Fruit fly (Drosophila melanogaster): ENCODE data around the gene CG1750.

The CG1750 gene

DNA sequence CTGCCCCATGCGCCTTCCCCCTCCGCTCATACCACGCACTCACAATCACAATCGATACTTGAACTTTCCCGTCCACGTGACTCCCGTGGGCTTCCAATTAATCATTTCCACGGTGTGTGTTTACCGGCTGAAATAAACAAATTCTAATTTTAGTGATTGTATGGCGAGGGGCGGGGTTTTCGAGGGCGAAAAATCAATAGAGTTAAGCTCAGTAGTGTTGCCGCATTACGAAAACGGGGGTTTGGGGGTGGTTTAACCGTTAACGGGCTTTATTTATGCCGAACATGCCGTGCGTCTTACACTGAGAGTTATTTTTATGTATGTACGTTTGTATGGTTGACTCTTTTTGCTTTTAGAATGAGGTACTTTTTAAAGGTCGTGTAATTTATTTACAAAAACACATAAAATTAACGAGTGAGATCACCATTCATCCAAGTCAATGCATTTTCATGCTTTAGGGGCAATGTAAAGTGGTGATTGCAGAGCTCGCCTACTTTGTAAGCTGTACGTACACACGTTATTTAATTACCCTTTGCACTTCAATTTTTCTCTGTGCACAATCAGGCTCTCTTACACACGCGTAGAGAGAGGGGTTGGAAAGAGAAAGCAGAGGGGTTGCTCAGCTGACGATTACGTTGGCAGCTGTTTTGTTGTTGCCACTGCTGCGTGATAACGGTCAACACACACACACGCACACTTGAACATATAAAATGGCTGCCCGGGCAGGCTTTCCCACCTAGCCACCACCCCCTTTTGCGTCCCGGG, 32.4 kb downstream of the CG1750 start (continued):
- peak; percentile 74 for TF ChIP-seq B-H2 (GFP tag; optimal IDR thresholded peaks at IDR 0.05)
- TF ChIP-seq Nf-YC (tag; optimal IDR thresholded peaks at IDR 0.05), result peak; percentile 72
- peak; percentile 85 for TF ChIP-seq ewg (GFP tag; optimal IDR thresholded peaks at IDR 0.05)
- peak in 1 of 2 experiments; percentile 26 for TF ChIP-seq eve (GFP tag; optimal IDR thresholded peaks at IDR 0.05)
- TF ChIP-seq wdn (GFP tag; IDR thresholded peaks at IDR 0.05), result no peak
- no peak for TF ChIP-seq klu (GFP tag; IDR thresholded peaks at IDR 0.05)
- TF ChIP-seq Awh (GFP tag; IDR thresholded peaks at IDR 0.05), result no peak
- no peak for TF ChIP-seq peb (GFP tag; IDR thresholded peaks at IDR 0.05)
- peak; percentile 89 for TF ChIP-seq CG2712 (tag; optimal IDR thresholded peaks at IDR 0.05)
- no peak for TF ChIP-seq sens-2 (GFP tag; IDR thresholded peaks at IDR 0.05)
- TF ChIP-seq Blimp-1 (GFP tag; optimal IDR thresholded peaks at IDR 0.05), result peak; percentile 77
- no peak for TF ChIP-seq so (GFP tag; IDR thresholded peaks at IDR 0.05)
- TF ChIP-seq tll (GFP tag; optimal IDR thresholded peaks at IDR 0.05), result peak in 1 of 2 experiments; percentile 20
- TF ChIP-seq chif (GFP tag; optimal IDR thresholded peaks at IDR 0.05), result peak; percentile 67 to 87
- peak; percentile 74 for TF ChIP-seq gsb-n (tag; optimal IDR thresholded peaks at IDR 0.05)
- no peak for TF ChIP-seq CG11456 (GFP tag; IDR thresholded peaks at IDR 0.05)
- no peak for TF ChIP-seq sisA (GFP tag; IDR thresholded peaks at IDR 0.05)
- no peak for TF ChIP-seq GATAe (GFP tag; conservative IDR thresholded peaks at IDR 0.05)
- no peak for TF ChIP-seq toy (GFP tag; IDR thresholded peaks at IDR 0.05)
- TF ChIP-seq h (optimal IDR thresholded peaks at IDR 0.05), result no peak
- no peak for TF ChIP-seq sim (GFP tag; IDR thresholded peaks at IDR 0.05)
- no peak for TF ChIP-seq Drgx (GFP tag; IDR thresholded peaks at IDR 0.05)
- TF ChIP-seq HLHmδ (GFP tag; optimal IDR thresholded peaks at IDR 0.05), result no peak
- peak; percentile 89 for TF ChIP-seq CG10209 (GFP tag; optimal IDR thresholded peaks at IDR 0.05)
- peak; percentile 73 for TF ChIP-seq CG3838 (GFP tag; optimal IDR thresholded peaks at IDR 0.05)
- peak; percentile 65 for TF ChIP-seq Mad (GFP tag; optimal IDR thresholded peaks at IDR 0.05)
- TF ChIP-seq Side (GFP tag; optimal IDR thresholded peaks at IDR 0.05), result peak; percentile 85
- no peak for TF ChIP-seq Lim3 (GFP tag; IDR thresholded peaks at IDR 0.05)
- peak; percentile 77 for TF ChIP-seq ems (GFP tag; optimal IDR thresholded peaks at IDR 0.05)
- TF ChIP-seq Hey (tag; optimal IDR thresholded peaks at IDR 0.05), result no peak
- TF ChIP-seq D19A (tag; optimal IDR thresholded peaks at IDR 0.05), result peak; percentile 83
- TF ChIP-seq CG4730 (GFP tag; IDR thresholded peaks at IDR 0.05), result no peak
- no peak for TF ChIP-seq CG3847 (GFP tag; IDR thresholded peaks at IDR 0.05)
- peak; percentile 75 for TF ChIP-seq CG12299 (tag; optimal IDR thresholded peaks at IDR 0.05)
- peak; percentile 78 for TF ChIP-seq oc (tag; optimal IDR thresholded peaks at IDR 0.05)
- no peak for TF ChIP-seq CG34422 (GFP tag; IDR thresholded peaks at IDR 0.05)
- TF ChIP-seq unc-4 (GFP tag; IDR thresholded peaks at IDR 0.05; ENCODE audit: partially characterized antibody), result no peak
- TF ChIP-seq HLH4C (GFP tag; IDR thresholded peaks at IDR 0.05; ENCODE audit: partially characterized antibody), result no peak
- peak; percentile 91 for TF ChIP-seq CG2678 (tag; optimal IDR thresholded peaks at IDR 0.05)
- no peak for TF ChIP-seq dysf (GFP tag; IDR thresholded peaks at IDR 0.05)
- peak; percentile 78 for TF ChIP-seq CG12155 (GFP tag; optimal IDR thresholded peaks at IDR 0.05)
- no peak for TF ChIP-seq vnd (GFP tag; IDR thresholded peaks at IDR 0.05; ENCODE audit: partially characterized antibody)
- peak; percentile 86 for TF ChIP-seq slp2 (GFP tag; optimal IDR thresholded peaks at IDR 0.05)
- no peak for TF ChIP-seq Ptx1 (GFP tag; IDR thresholded peaks at IDR 0.05)
- peak; percentile 53 for TF ChIP-seq MTF-1 (GFP tag; optimal IDR thresholded peaks at IDR 0.05; ENCODE audit: borderline replicate concordance)
- TF ChIP-seq cwo (GFP tag; optimal IDR thresholded peaks at IDR 0.05), result peak; percentile 82
- no peak for TF ChIP-seq sr (GFP tag; IDR thresholded peaks at IDR 0.05)
- TF ChIP-seq NC2β (GFP tag; optimal IDR thresholded peaks at IDR 0.05), result peak; percentile 79
- TF ChIP-seq CG13624 (GFP tag; optimal IDR thresholded peaks at IDR 0.05), result peak; percentile 89
- no peak for TF ChIP-seq Poxn (GFP tag; IDR thresholded peaks at IDR 0.05)
- TF ChIP-seq Dref (GFP tag; IDR thresholded peaks at IDR 0.05), result no peak

Data from whole organism, embryonic.